Worm (Caenorhabditis elegans) whole organism, early embryonic: ENCODE measurements around the gene K08D8.5.

Source experiments
- B0310.2 ChIP-seq: sonication (generic microtip); optimal IDR thresholded peaks from 2 replicates; lab custom pipeline; 2016; ENCODE audit warnings: mild to moderate bottlenecking, missing genetic modification characterization, missing compliant biosample characterization
- ama-1 ChIP-seq: fragments of 150-350 bp; optimal IDR thresholded peaks from 2 replicates; lab custom pipeline; 2014
- ceh-13 ChIP-seq: fragments of 200-800 bp; sonication (Bioruptor generic); optimal IDR thresholded peaks from 2 replicates; lab custom pipeline; 2018; ENCODE audit warnings: mild to moderate bottlenecking, missing genetic modification characterization, missing compliant biosample characterization
- ceh-36 ChIP-seq: sonication (generic microtip); optimal IDR thresholded peaks from 2 replicates; lab custom pipeline; 2016; ENCODE audit warnings: missing genetic modification characterization, inconsistent platforms, missing compliant biosample characterization
- flt-1 ChIP-seq: fragments of 200-800 bp; sonication (Bioruptor generic); IDR thresholded peaks from 2 replicates; pipeline ENCODE4 v1.3.6; 2022; ENCODE audit warnings: missing genetic modification characterization, missing compliant biosample characterization
- hmbx-1 ChIP-seq: sonication (generic microtip); optimal IDR thresholded peaks from 2 replicates; lab custom pipeline; 2016; ENCODE audit warnings: mild to moderate bottlenecking, missing genetic modification characterization, missing compliant biosample characterization
- scrt-1 ChIP-seq: fragments of 200-800 bp; sonication (Bioruptor generic); IDR thresholded peaks from 2 replicates; pipeline ENCODE4 v1.3.6; 2022; ENCODE audit warnings: missing genetic modification characterization, missing compliant biosample characterization
- sea-1 ChIP-seq: fragments of 200-800 bp; sonication (Bioruptor generic); conservative IDR thresholded peaks from 2 replicates; pipeline ENCODE4 v1.3.6; 2022; ENCODE audit warnings: missing genetic modification characterization, missing compliant biosample characterization
- tbx-11 ChIP-seq: fragments of 200-800 bp; sonication (Bioruptor generic); IDR thresholded peaks from 2 replicates; pipeline ENCODE4 v1.3.6; 2022; ENCODE audit warnings: missing genetic modification characterization, missing compliant biosample characterization
- tbx-37 ChIP-seq: fragments of 200-800 bp; sonication (Bioruptor generic); conservative IDR thresholded peaks from 2 replicates; pipeline ENCODE4 v1.3.6; 2022; ENCODE audit warnings: missing genetic modification reagents, missing genetic modification characterization, missing compliant biosample characterization
- tra-4 ChIP-seq: sonication (generic microtip); optimal IDR thresholded peaks from 2 replicates; lab custom pipeline; 2017; ENCODE audit warnings: missing genetic modification characterization, missing compliant biosample characterization

- TF ChIP-seq tbx-37 (no peak), ama-1 (lab: Kevin White, UChicago) (no peak), flt-1 (GFP tag; lab: Robert Waterston, UW) (no peak), tra-4 (tag; lab: Kevin White, UChicago) (no peak), scrt-1 (GFP tag; lab: Robert Waterston, UW) (no peak), ceh-13 (no peak), tbx-11 (no peak), B0310.2 (tag; lab: Kevin White, UChicago) (no peak), sea-1 (GFP tag; lab: Robert Waterston, UW) (no peak), ceh-36 (tag; lab: Kevin White, UChicago) (no peak), hmbx-1 (tag; lab: Kevin White, UChicago) (no peak)
Measured at ce11 chrIV:12869383-12869782, 42.5 kb downstream of the K08D8.5 start.
